Worm (Caenorhabditis elegans) whole organism, L2 larva: Measurements from ENCODE around the gene C39B5.14.

Experiments used
- aly-2 ChIP-seq: fragments of 150-350 bp; optimal IDR thresholded peaks from 2 replicates; lab custom pipeline; 2014; ENCODE audit warnings: missing biosample characterization, missing genetic modification characterization
- lin-11 ChIP-seq: fragments of 150-350 bp; sonication (generic microtip); optimal IDR thresholded peaks from 2 replicates; lab custom pipeline; 2014; ENCODE audit warnings: missing biosample characterization, missing genetic modification characterization, inconsistent platforms, mixed read lengths
- lin-39 ChIP-seq: fragments of 150-350 bp; optimal IDR thresholded peaks from 2 replicates; lab custom pipeline; 2014; ENCODE audit warnings: missing biosample characterization, missing genetic modification reagents, missing genetic modification characterization
- nhr-25 ChIP-seq: fragments of 150-350 bp; sonication (generic microtip); optimal IDR thresholded peaks from 3 replicates; lab custom pipeline; 2014; ENCODE audit warnings: missing biosample characterization, missing genetic modification characterization
- nhr-77 ChIP-seq: fragments of 150-350 bp; optimal IDR thresholded peaks from 2 replicates; lab custom pipeline; 2014; ENCODE audit warnings: missing biosample characterization, missing genetic modification characterization
- snpc-4 ChIP-seq: fragments of 150-350 bp; optimal IDR thresholded peaks from 2 replicates; lab custom pipeline; 2014; ENCODE audit warnings: missing biosample characterization, missing genetic modification characterization
- unc-39 ChIP-seq: fragments of 150-350 bp; optimal IDR thresholded peaks from 2 replicates; lab custom pipeline; 2014; ENCODE audit warnings: missing biosample characterization, missing genetic modification characterization
- unc-55 ChIP-seq: fragments of 150-350 bp; sonication (generic microtip); optimal IDR thresholded peaks from 3 replicates; lab custom pipeline; 2014; ENCODE audit warnings: missing biosample characterization, missing genetic modification reagents, missing genetic modification characterization
- ztf-11 ChIP-seq: sonication (generic microtip); optimal IDR thresholded peaks from 2 replicates; lab custom pipeline; 2017; ENCODE audit warnings: missing biosample characterization, missing genetic modification characterization
- ztf-4 ChIP-seq: fragments of 150-350 bp; optimal IDR thresholded peaks from 2 replicates; lab custom pipeline; 2014; ENCODE audit warnings: missing biosample characterization, missing genetic modification characterization

DNA sequence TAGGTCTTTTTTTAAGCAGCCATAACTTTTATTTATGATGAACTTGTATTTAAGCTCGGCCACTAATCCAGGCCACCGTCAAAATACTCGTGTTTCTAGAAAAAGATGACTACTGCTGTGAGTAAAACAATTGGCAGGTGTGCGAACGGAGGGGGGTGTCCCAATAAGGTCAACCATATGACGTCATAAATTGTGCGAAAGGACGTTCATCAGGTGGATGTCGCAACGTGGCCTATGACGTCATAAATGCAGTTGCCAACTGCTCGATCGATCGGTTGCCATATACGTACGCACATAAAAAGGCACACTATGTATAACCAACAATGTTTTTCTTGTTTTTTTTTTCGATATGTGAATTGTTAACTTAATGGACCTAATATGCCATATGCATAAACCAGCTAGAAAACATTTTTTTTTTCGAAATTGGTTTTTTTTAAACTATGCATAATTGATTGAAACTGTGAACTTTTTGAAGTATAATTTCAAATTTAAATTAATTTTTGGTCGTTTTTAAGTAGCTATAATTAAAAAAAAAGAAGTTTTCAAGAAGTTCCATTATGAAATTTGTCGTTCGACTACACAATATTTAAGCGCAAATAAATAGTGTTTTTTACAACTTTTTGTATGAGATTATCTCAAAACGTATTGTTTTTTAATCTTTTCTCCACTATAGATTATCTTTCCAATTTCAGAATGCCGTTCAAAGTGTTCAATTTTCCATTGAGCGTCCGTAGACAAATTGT lies 23.1 kb downstream of the C39B5.14 start, which contains the start of gene C39B5.2:
- TF ChIP-seq nhr-25 (tag; lab: Kevin White, UChicago) = no peak
- TF ChIP-seq snpc-4 (tag; lab: Kevin White, UChicago) = no peak
- no peak for TF ChIP-seq lin-11 (tag; lab: Kevin White, UChicago)
- TF ChIP-seq lin-39 = no peak
- no peak for TF ChIP-seq ztf-4 (tag; lab: Kevin White, UChicago)
- TF ChIP-seq unc-55 = no peak
- no peak for TF ChIP-seq nhr-77 (tag; lab: Kevin White, UChicago)
- no peak for TF ChIP-seq ztf-11
- TF ChIP-seq aly-2 (tag; lab: Kevin White, UChicago) = no peak
- TF ChIP-seq unc-39 (tag; lab: Kevin White, UChicago) = no peak
